Fruit fly (Drosophila melanogaster) whole organism, embryonic: ENCODE measurements around the gene Targ1.

Experiments
- Bgb ChIP-seq: fragments of 200-800 bp; sonication (Bioruptor generic); IDR thresholded peaks from 2 replicates; pipeline ENCODE4 v1.3.6; 2022; ENCODE audit warnings: missing biosample characterization, missing genetic modification characterization; ENCODE audit not compliant: partially characterized antibody
- C15 ChIP-seq: fragments of 200-800 bp; sonication (Bioruptor generic); IDR thresholded peaks from 3 replicates; pipeline ENCODE4 v1.3.6; 2022; ENCODE audit warnings: missing biosample characterization, missing genetic modification characterization
- CG1024 ChIP-seq: fragments of 200-800 bp; sonication (Bioruptor generic); IDR thresholded peaks from 2 replicates; pipeline ENCODE4 v1.3.6; 2022; ENCODE audit warnings: missing biosample characterization, missing genetic modification characterization
- CG10366 ChIP-seq: fragments of 200-800 bp; sonication (Bioruptor generic); IDR thresholded peaks from 2 replicates; pipeline ENCODE4 v1.3.6; 2022; ENCODE audit warnings: missing biosample characterization, missing genetic modification characterization
- CG11093 ChIP-seq: fragments of 200-800 bp; sonication (Bioruptor generic); IDR thresholded peaks from 3 replicates; pipeline ENCODE4 v1.3.6; 2022; ENCODE audit warnings: missing biosample characterization, missing genetic modification characterization
- CG12104 ChIP-seq: fragments of 200-800 bp; sonication (Bioruptor generic); optimal IDR thresholded peaks from 3 replicates; lab custom pipeline; 2016; ENCODE audit warnings: missing biosample characterization, missing genetic modification characterization
- CG14014 ChIP-seq: fragments of 200-800 bp; sonication (Bioruptor generic); IDR thresholded peaks from 2 replicates; pipeline ENCODE4 v1.3.6; 2022; ENCODE audit warnings: missing biosample characterization, missing genetic modification characterization
- CG14667 ChIP-seq: fragments of 200-800 bp; sonication (Bioruptor generic); IDR thresholded peaks from 2 replicates; pipeline ENCODE4 v1.3.6; 2022; ENCODE audit warnings: missing biosample characterization, missing genetic modification characterization
- CG14965 ChIP-seq: fragments of 200-800 bp; sonication (Bioruptor generic); optimal IDR thresholded peaks from 2 replicates; lab custom pipeline; 2016; ENCODE audit warnings: missing biosample characterization, missing genetic modification characterization, borderline replicate concordance
- CG1832 ChIP-seq: fragments of 200-800 bp; sonication (Bioruptor generic); optimal IDR thresholded peaks from 2 replicates; lab custom pipeline; 2017; ENCODE audit warnings: missing biosample characterization, mild to moderate bottlenecking, missing genetic modification characterization, inconsistent platforms
- CG18599 ChIP-seq: fragments of 200-800 bp; sonication (Bioruptor generic); optimal IDR thresholded peaks from 3 replicates; lab custom pipeline; 2017; ENCODE audit warnings: missing biosample characterization, missing genetic modification characterization, mild to moderate bottlenecking, moderate library complexity, missing genetic modification reagents
- CG2199 ChIP-seq: fragments of 200-800 bp; sonication (Bioruptor generic); IDR thresholded peaks from 3 replicates; pipeline ENCODE4 v1.3.6; 2022; ENCODE audit warnings: missing biosample characterization, missing genetic modification characterization
- CG2202 ChIP-seq: fragments of 200-800 bp; sonication (Bioruptor generic); optimal IDR thresholded peaks from 2 replicates; lab custom pipeline; 2018; ENCODE audit warnings: missing biosample characterization, mild to moderate bottlenecking, missing genetic modification characterization
- CG31441 ChIP-seq: fragments of 200-800 bp; sonication (Bioruptor generic); IDR thresholded peaks from 2 replicates; pipeline ENCODE4 v1.3.6; 2022; ENCODE audit warnings: missing biosample characterization, missing genetic modification characterization
- CG34376 ChIP-seq: fragments of 200-800 bp; sonication (Bioruptor generic); optimal IDR thresholded peaks from 2 replicates; lab custom pipeline; 2018; ENCODE audit warnings: missing biosample characterization, mild to moderate bottlenecking, missing genetic modification characterization
- CG34422 ChIP-seq: fragments of 200-800 bp; sonication (Bioruptor generic); IDR thresholded peaks from 3 replicates; pipeline ENCODE4 v1.3.6; 2022; ENCODE audit warnings: missing biosample characterization, missing genetic modification characterization
- CG42726 ChIP-seq: fragments of 200-800 bp; sonication (Bioruptor generic); IDR thresholded peaks from 2 replicates; pipeline ENCODE4 v1.3.6; 2022; ENCODE audit warnings: missing biosample characterization, missing genetic modification characterization; ENCODE audit not compliant: partially characterized antibody
- CG4707 ChIP-seq: fragments of 200-800 bp; sonication (Bioruptor generic); optimal IDR thresholded peaks from 2 replicates; lab custom pipeline; 2018; ENCODE audit warnings: missing biosample characterization, mild to moderate bottlenecking, missing genetic modification characterization, moderate library complexity
- CG6791 ChIP-seq: fragments of 200-800 bp; sonication (Bioruptor generic); IDR thresholded peaks from 3 replicates; pipeline ENCODE4 v1.3.6; 2022; ENCODE audit warnings: missing biosample characterization, missing genetic modification characterization; ENCODE audit not compliant: partially characterized antibody
- CG6854 ChIP-seq: fragments of 200-800 bp; sonication (Bioruptor generic); optimal IDR thresholded peaks from 3 replicates; lab custom pipeline; 2017; ENCODE audit warnings: missing biosample characterization, mild to moderate bottlenecking, missing genetic modification characterization
- CG7987 ChIP-seq: fragments of 200-800 bp; sonication (Bioruptor generic); optimal IDR thresholded peaks from 2 replicates; lab custom pipeline; 2018; ENCODE audit warnings: missing biosample characterization, mild to moderate bottlenecking, missing genetic modification characterization, moderate library complexity
- CG8281 ChIP-seq: fragments of 200-800 bp; sonication (Bioruptor generic); optimal IDR thresholded peaks from 2 replicates; lab custom pipeline; 2018; ENCODE audit warnings: missing biosample characterization, mild to moderate bottlenecking, missing genetic modification characterization, moderate library complexity
- CHES-1-like ChIP-seq: fragments of 200-800 bp; sonication (Bioruptor generic); optimal IDR thresholded peaks from 2 replicates; lab custom pipeline; 2016; ENCODE audit warnings: missing biosample characterization, missing genetic modification characterization
- Ets65A ChIP-seq: fragments of 200-800 bp; sonication (Bioruptor generic); peaks from one replicate; lab custom pipeline; 2016; ENCODE audit warnings: missing biosample characterization, missing genetic modification characterization
- Fer2 ChIP-seq: fragments of 200-800 bp; sonication (Bioruptor generic); optimal IDR thresholded peaks from 2 replicates; lab custom pipeline; 2018; ENCODE audit warnings: missing biosample characterization, mild to moderate bottlenecking, missing genetic modification characterization, moderate library complexity
- HmgZ ChIP-seq: fragments of 200-800 bp; sonication (Bioruptor generic); optimal IDR thresholded peaks from 2 replicates; lab custom pipeline; 2018; ENCODE audit warnings: missing biosample characterization, mild to moderate bottlenecking, missing genetic modification characterization
- Hmr ChIP-seq: fragments of 200-800 bp; sonication (Bioruptor generic); optimal IDR thresholded peaks from 3 replicates; lab custom pipeline; 2017; ENCODE audit warnings: mild to moderate bottlenecking, missing biosample characterization, missing genetic modification reagents, missing genetic modification characterization
- MBD-R2 ChIP-seq: fragments of 200-800 bp; sonication (Bioruptor generic); IDR thresholded peaks from 2 replicates; pipeline ENCODE4 v1.3.6; 2022; ENCODE audit warnings: missing biosample characterization, missing genetic modification characterization
- Nf-YB ChIP-seq: fragments of 200-800 bp; sonication (Bioruptor generic); optimal IDR thresholded peaks from 3 replicates; lab custom pipeline; 2019; ENCODE audit warnings: missing biosample characterization, mild to moderate bottlenecking, missing genetic modification characterization, moderate library complexity
- Scr ChIP-seq: fragments of 200-800 bp; sonication (Bioruptor generic); IDR thresholded peaks from 2 replicates; pipeline ENCODE4 v1.3.6; 2022; ENCODE audit warnings: missing biosample characterization, missing genetic modification characterization; ENCODE audit not compliant: partially characterized antibody
- Stat92E ChIP-seq, 3 experiments: fragments of >200 bp in 2 of 3; fragments of 200-800 bp in 1 of 3; sonication (Bioruptor generic) in 1 of 3; optimal IDR thresholded peaks; 2 replicates each; lab custom pipeline; 2017 to 2019; ENCODE audit warnings: missing biosample characterization in 3 of 3, missing genetic modification characterization in 3 of 3, mild to moderate bottlenecking in 1 of 3, moderate library complexity in 1 of 3
- Trl ChIP-seq, 3 experiments: fragments of >200 bp in 2 of 3; fragments of 200-800 bp in 1 of 3; sonication (Bioruptor generic) in 1 of 3; optimal IDR thresholded peaks; 2 replicates in 1 of 3; 3 replicates in 2 of 3; lab custom pipeline; 2016 to 2017; ENCODE audit warnings: missing biosample characterization in 1 of 3, missing genetic modification characterization in 1 of 3
- cas ChIP-seq: fragments of 200-800 bp; sonication (Bioruptor generic); IDR thresholded peaks from 2 replicates; pipeline ENCODE4 v1.3.6; 2022; ENCODE audit warnings: missing biosample characterization, missing genetic modification characterization
- cwo ChIP-seq: fragments of 200-800 bp; sonication (Bioruptor generic); optimal IDR thresholded peaks from 3 replicates; lab custom pipeline; 2017; ENCODE audit warnings: missing biosample characterization, missing genetic modification characterization, mild to moderate bottlenecking, moderate library complexity, missing genetic modification reagents
- dpn ChIP-seq, 2 experiments: fragments of 200-800 bp; sonication (Bioruptor generic); optimal IDR thresholded peaks; 3 replicates each; lab custom pipeline; 2016; ENCODE audit warnings: missing biosample characterization in 2 of 2, missing genetic modification characterization in 2 of 2
- ems ChIP-seq: fragments of 200-800 bp; sonication (Bioruptor generic); optimal IDR thresholded peaks from 3 replicates; lab custom pipeline; 2016; ENCODE audit warnings: missing biosample characterization, missing genetic modification characterization
- fd96Cb ChIP-seq: fragments of 200-800 bp; sonication (Bioruptor generic); optimal IDR thresholded peaks from 2 replicates; lab custom pipeline; 2018; ENCODE audit warnings: missing biosample characterization, mild to moderate bottlenecking, missing genetic modification characterization, moderate library complexity
- gce ChIP-seq: fragments of 200-800 bp; sonication (Bioruptor generic); IDR thresholded peaks from 3 replicates; pipeline ENCODE4 v1.3.6; 2022; ENCODE audit warnings: missing biosample characterization, missing genetic modification characterization
- gsb-n ChIP-seq: fragments of 200-800 bp; sonication (Bioruptor generic); optimal IDR thresholded peaks from 3 replicates; lab custom pipeline; 2018; ENCODE audit warnings: missing biosample characterization, mild to moderate bottlenecking, missing genetic modification characterization
- lab ChIP-seq: fragments of 200-800 bp; sonication (Bioruptor generic); optimal IDR thresholded peaks from 3 replicates; lab custom pipeline; 2017; ENCODE audit warnings: missing biosample characterization, missing genetic modification characterization, mild to moderate bottlenecking, moderate library complexity, missing genetic modification reagents
- nau ChIP-seq: fragments of 200-800 bp; sonication (Bioruptor generic); optimal IDR thresholded peaks from 3 replicates; lab custom pipeline; 2017; ENCODE audit warnings: missing biosample characterization, mild to moderate bottlenecking, missing genetic modification characterization, missing genetic modification reagents
- salm ChIP-seq: fragments of 200-800 bp; sonication (Bioruptor generic); optimal IDR thresholded peaks from 2 replicates; lab custom pipeline; 2018; ENCODE audit warnings: missing biosample characterization, mild to moderate bottlenecking, missing genetic modification characterization
- sc ChIP-seq, 3 experiments: fragments of >200 bp in 2 of 3; fragments of 200-800 bp in 1 of 3; sonication (Bioruptor generic) in 1 of 3; optimal IDR thresholded peaks; 2 replicates in 2 of 3; 3 replicates in 1 of 3; lab custom pipeline; 2017; ENCODE audit warnings: mild to moderate bottlenecking in 1 of 3, missing biosample characterization in 1 of 3, missing genetic modification characterization in 1 of 3, missing genetic modification reagents in 1 of 3
- sd ChIP-seq: fragments of 200-800 bp; sonication (Bioruptor generic); optimal IDR thresholded peaks from 3 replicates; lab custom pipeline; 2018; ENCODE audit warnings: missing biosample characterization, mild to moderate bottlenecking, missing genetic modification characterization, moderate library complexity
- sens-2 ChIP-seq: fragments of 200-800 bp; sonication (Bioruptor generic); IDR thresholded peaks from 2 replicates; pipeline ENCODE4 v1.3.6; 2022; ENCODE audit warnings: missing biosample characterization, missing genetic modification characterization
- tll ChIP-seq, 2 experiments: fragments of 200-800 bp in 1 of 2; fragments of >200 bp in 1 of 2; sonication (Bioruptor generic) in 1 of 2; optimal IDR thresholded peaks; 2 replicates each; lab custom pipeline; 2017 to 2019; ENCODE audit warnings: missing biosample characterization in 2 of 2, missing genetic modification characterization in 2 of 2, mild to moderate bottlenecking in 1 of 2, moderate library complexity in 1 of 2
- trh ChIP-seq: fragments of 200-800 bp; sonication (Bioruptor generic); optimal IDR thresholded peaks from 2 replicates; lab custom pipeline; 2016; ENCODE audit warnings: missing biosample characterization, missing genetic modification characterization
- vnd ChIP-seq: fragments of 200-800 bp; sonication (Bioruptor generic); IDR thresholded peaks from 3 replicates; pipeline ENCODE4 v1.3.6; 2022; ENCODE audit warnings: missing biosample characterization, missing genetic modification characterization; ENCODE audit not compliant: partially characterized antibody
- z ChIP-seq: fragments of 200-800 bp; sonication (Bioruptor generic); IDR thresholded peaks from 3 replicates; pipeline ENCODE4 v1.3.6; 2022; ENCODE audit warnings: missing biosample characterization, missing genetic modification characterization

Targ1 gene

DNA sequence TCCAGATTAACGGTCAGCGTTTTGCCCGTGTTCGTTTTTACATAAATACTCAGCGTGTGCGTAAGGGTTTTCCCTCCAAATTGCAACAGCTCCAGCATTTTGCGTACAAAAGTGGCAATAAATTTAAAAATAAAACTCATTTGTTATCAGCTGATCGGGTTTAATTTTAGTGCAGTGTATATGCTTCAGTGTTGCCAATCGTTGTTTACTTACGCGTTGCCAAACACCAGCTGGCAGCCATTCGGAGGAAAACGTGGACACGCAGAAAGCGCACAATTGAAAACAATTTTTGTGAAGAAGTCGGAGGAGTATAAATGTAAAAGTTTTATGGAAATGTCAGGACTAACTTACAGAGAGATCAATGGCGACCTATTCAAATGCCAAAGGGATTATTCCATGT lies 6.1 kb downstream of the Targ1 start, which contains the start of the genes Targ3 and park (continued):
- TF ChIP-seq vnd (GFP tag; lab: Robert Waterston, UW) (no peak), gsb-n (no peak), CG2199 (GFP tag; lab: Robert Waterston, UW) (0 out of 3 replicates have a peak, but pooled peaks have one; percentile 33), lab (GFP tag; lab: Kevin White, UChicago) (no peak), C15 (GFP tag; lab: Robert Waterston, UW) (no peak), sc (optimal IDR thresholded peaks at IDR 0.05; lab: Kevin White, UChicago) (no peak), sc (GFP tag; optimal IDR thresholded peaks at IDR 0.05; lab: Kevin White, UChicago) (no peak), Scr (peak; percentile 33; the same call in 1 of the 2 replicates), tll (GFP tag; optimal IDR thresholded peaks at IDR 0.05; lab: Kevin White, UChicago) (no peak), Bgb (GFP tag; lab: Robert Waterston, UW) (peak; percentile 23; the same call in 1 of the 2 replicates), sens-2 (no peak), CG42726 (GFP tag; lab: Robert Waterston, UW) (no peak), CG18599 (GFP tag; lab: Kevin White, UChicago) (no peak), cwo (no peak), CG7987 (GFP tag; lab: Kevin White, UChicago) (peak; percentile 47), trh (GFP tag; lab: Kevin White, UChicago) (no peak), CHES-1-like (GFP tag; lab: Kevin White, UChicago) (peak; percentile 28), fd96Cb (tag; lab: Kevin White, UChicago) (no peak), nau (GFP tag; lab: Kevin White, UChicago) (no peak), CG6791 (GFP tag; lab: Robert Waterston, UW) (no peak), Fer2 (tag; lab: Kevin White, UChicago) (no peak), CG11093 (no peak), HmgZ (tag; lab: Kevin White, UChicago) (peak; percentile 48), CG34422 (GFP tag; lab: Robert Waterston, UW) (no peak), CG4707 (GFP tag; lab: Kevin White, UChicago) (no peak), MBD-R2 (GFP tag; lab: Robert Waterston, UW) (peak; percentile 97), z (no peak), Hmr (GFP tag; lab: Kevin White, UChicago) (peak; percentile 49), gce (no peak), Trl (optimal IDR thresholded peaks at IDR 0.05; lab: Kevin White, UChicago) (no peak), Trl (GFP tag; optimal IDR thresholded peaks at IDR 0.05; lab: Kevin White, UChicago) (no peak), cas (GFP tag; lab: Robert Waterston, UW) (no peak), sd (tag; lab: Kevin White, UChicago) (no peak), CG1024 (GFP tag; lab: Robert Waterston, UW) (no peak), CG8281 (tag; lab: Kevin White, UChicago) (no peak), Stat92E (GFP tag; optimal IDR thresholded peaks at IDR 0.05; lab: Kevin White, UChicago) (no peak), Ets65A (GFP tag; lab: Kevin White, UChicago) (no peak), ems (GFP tag; lab: Kevin White, UChicago) (peak; percentile 40), CG1832 (no peak), CG12104 (GFP tag; lab: Kevin White, UChicago) (no peak), CG14667 (no peak), Nf-YB (no peak), CG14014 (GFP tag; lab: Robert Waterston, UW) (no peak), CG14965 (GFP tag; lab: Kevin White, UChicago) (no peak), CG10366 (GFP tag; lab: Robert Waterston, UW) (peak; percentile 19; the same call in 1 of the 2 replicates), CG2202 (tag; lab: Kevin White, UChicago) (no peak), CG31441 (no peak), dpn (GFP tag; optimal IDR thresholded peaks at IDR 0.05; lab: Kevin White, UChicago) (peak; percentile 33 to 50), CG34376 (GFP tag; lab: Kevin White, UChicago) (no peak), salm (no peak), CG6854 (GFP tag; lab: Kevin White, UChicago) (no peak)
